Worm (Caenorhabditis elegans) whole organism, L1 larva: ENCODE results near the gene best-16.

ENCODE experiments used
- C16A3.4 ChIP-seq: fragments of 150-350 bp; optimal IDR thresholded peaks from 2 replicates; lab custom pipeline; 2014; ENCODE audit warnings: missing biosample characterization, missing genetic modification characterization
- F16B12.6 ChIP-seq: fragments of 150-350 bp; optimal IDR thresholded peaks from 2 replicates; lab custom pipeline; 2014; ENCODE audit warnings: missing biosample characterization, missing genetic modification characterization
- ceh-82 ChIP-seq, 3 experiments: fragments of 150-350 bp in 1 of 3; sonication (generic microtip) in 2 of 3; optimal IDR thresholded peaks; 2 replicates each; lab custom pipeline; 2014 to 2017; ENCODE audit warnings: missing biosample characterization in 3 of 3, missing genetic modification characterization in 3 of 3
- dpl-1 ChIP-seq, 3 experiments: fragments of 150-350 bp in 2 of 3; sonication (generic microtip) in 1 of 3; optimal IDR thresholded peaks; 2 replicates each; lab custom pipeline; 2014 to 2017; ENCODE audit warnings: missing biosample characterization in 3 of 3, missing genetic modification characterization in 3 of 3, missing genetic modification reagents in 3 of 3
- efl-1 ChIP-seq, 4 experiments: fragments of 150-350 bp; optimal IDR thresholded peaks in 3 of 4; peaks in 1 of 4; 1 replicate in 1 of 4; 2 replicates in 3 of 4; lab custom pipeline; 2014; ENCODE audit warnings: missing biosample characterization in 2 of 4, missing genetic modification characterization in 2 of 4, missing genetic modification reagents in 2 of 4
- egl-27 ChIP-seq, 2 experiments: fragments of 150-350 bp in 1 of 2; sonication (generic microtip); optimal IDR thresholded peaks; 3 replicates each; lab custom pipeline; 2017 to 2018; ENCODE audit warnings: missing biosample characterization in 2 of 2, missing genetic modification characterization in 2 of 2, missing genetic modification reagents in 2 of 2
- fkh-8 ChIP-seq: sonication (generic microtip); optimal IDR thresholded peaks from 2 replicates; lab custom pipeline; 2016; ENCODE audit warnings: mild to moderate bottlenecking, missing genetic modification characterization, missing compliant biosample characterization
- grh-1 ChIP-seq: fragments of 200-800 bp; sonication (Bioruptor generic); IDR thresholded peaks from 2 replicates; pipeline ENCODE4 v1.3.6; 2022; ENCODE audit warnings: missing genetic modification reagents, missing genetic modification characterization, missing compliant biosample characterization
- hpl-2 ChIP-seq: fragments of 150-350 bp; optimal IDR thresholded peaks from 2 replicates; lab custom pipeline; 2014; ENCODE audit warnings: missing biosample characterization, missing genetic modification reagents, missing genetic modification characterization
- lin-14 ChIP-seq: fragments of 200-800 bp; sonication (Bioruptor generic); optimal IDR thresholded peaks from 2 replicates; lab custom pipeline; 2018; ENCODE audit warnings: mild to moderate bottlenecking, missing genetic modification characterization, moderate library complexity, missing compliant biosample characterization
- lin-15B ChIP-seq: fragments of 150-350 bp; sonication (generic microtip); optimal IDR thresholded peaks from 3 replicates; lab custom pipeline; 2014; ENCODE audit warnings: missing biosample characterization, missing genetic modification characterization
- lin-35 ChIP-seq, 2 experiments: fragments of 150-350 bp; optimal IDR thresholded peaks; 2 replicates each; lab custom pipeline; 2014; ENCODE audit warnings: missing biosample characterization in 2 of 2, missing genetic modification characterization in 2 of 2, missing genetic modification reagents in 2 of 2
- lin-39 ChIP-seq: fragments of 150-350 bp; optimal IDR thresholded peaks from 2 replicates; lab custom pipeline; 2014; ENCODE audit warnings: missing biosample characterization, missing genetic modification reagents, missing genetic modification characterization
- lir-3 ChIP-seq: sonication (generic microtip); optimal IDR thresholded peaks from 2 replicates; lab custom pipeline; 2016; ENCODE audit warnings: mild to moderate bottlenecking, missing genetic modification characterization, moderate library complexity, missing compliant biosample characterization; ENCODE audit not compliant: poor library complexity
- lsy-2 ChIP-seq, 2 experiments: fragments of 150-350 bp; optimal IDR thresholded peaks; 2 replicates each; lab custom pipeline; 2014; ENCODE audit warnings: missing biosample characterization in 2 of 2, missing genetic modification characterization in 2 of 2
- mdl-1 ChIP-seq, 2 experiments: fragments of 150-350 bp; optimal IDR thresholded peaks; 2 replicates each; lab custom pipeline; 2014 to 2017; ENCODE audit warnings: missing biosample characterization in 2 of 2, missing genetic modification characterization in 2 of 2, inconsistent platforms in 1 of 2
- nhr-19 ChIP-seq: fragments of 200-800 bp; sonication (Bioruptor generic); conservative IDR thresholded peaks from 2 replicates; pipeline ENCODE4 v1.3.6; 2022; ENCODE audit warnings: missing genetic modification characterization, missing compliant biosample characterization
- nhr-20 ChIP-seq: sonication (generic microtip); optimal IDR thresholded peaks from 2 replicates; lab custom pipeline; 2016; ENCODE audit warnings: mild to moderate bottlenecking, missing genetic modification characterization, missing compliant biosample characterization
- nhr-85 ChIP-seq: sonication (generic microtip); peaks from one replicate; lab custom pipeline; 2016; ENCODE audit warnings: missing genetic modification characterization, inconsistent platforms, missing compliant biosample characterization
- nhr-90 ChIP-seq: sonication (generic microtip); optimal IDR thresholded peaks from 2 replicates; lab custom pipeline; 2016; ENCODE audit warnings: mild to moderate bottlenecking, missing genetic modification characterization, missing compliant biosample characterization; ENCODE audit not compliant: poor library complexity
- pqm-1 ChIP-seq: sonication (generic microtip); optimal IDR thresholded peaks from 3 replicates; lab custom pipeline; 2017; ENCODE audit warnings: missing biosample characterization, missing genetic modification characterization
- rnt-1 ChIP-seq: sonication (generic microtip); optimal IDR thresholded peaks from 2 replicates; lab custom pipeline; 2016; ENCODE audit warnings: mild to moderate bottlenecking, missing genetic modification characterization, moderate library complexity, missing compliant biosample characterization
- swsn-7 ChIP-seq: sonication (generic microtip); optimal IDR thresholded peaks from 2 replicates; lab custom pipeline; 2016; ENCODE audit warnings: missing genetic modification characterization, missing compliant biosample characterization
- vab-15 ChIP-seq: sonication (generic microtip); optimal IDR thresholded peaks from 2 replicates; lab custom pipeline; 2017; ENCODE audit warnings: missing genotype, mild to moderate bottlenecking, missing genetic modification characterization, missing compliant biosample characterization
- xbp-1 ChIP-seq: sonication (generic microtip); optimal IDR thresholded peaks from 2 replicates; lab custom pipeline; 2016; ENCODE audit warnings: missing genetic modification characterization, missing compliant biosample characterization
- ztf-4 ChIP-seq: fragments of 150-350 bp; optimal IDR thresholded peaks from 2 replicates; lab custom pipeline; 2014; ENCODE audit warnings: missing biosample characterization, missing genetic modification characterization

Gene best-16

DNA sequence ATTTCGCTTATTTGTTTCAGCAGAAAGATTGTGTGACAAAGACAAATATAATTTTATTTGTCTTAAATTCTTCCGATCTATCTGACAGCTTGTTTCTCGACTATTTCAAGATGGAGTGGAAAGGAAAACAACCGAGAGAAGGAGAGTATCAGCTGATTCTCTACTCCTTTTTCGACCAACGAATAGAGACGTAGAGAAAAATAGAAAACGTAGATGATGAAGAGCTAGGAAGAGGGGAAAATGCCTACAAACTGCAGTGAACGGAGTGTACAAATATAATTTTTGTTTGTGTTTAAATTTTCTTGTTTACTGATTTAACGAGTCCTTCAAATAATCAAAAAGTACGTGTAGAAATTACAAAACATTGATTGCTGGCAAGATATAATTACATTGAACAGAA, 47.9 kb downstream of the best-16 start (continued):
- no peak for TF ChIP-seq ztf-4 (tag; lab: Kevin White, UChicago)
- TF ChIP-seq swsn-7: no peak
- TF ChIP-seq nhr-20 (tag; lab: Kevin White, UChicago): no peak
- peak; percentile 12 for TF ChIP-seq rnt-1 (tag; lab: Kevin White, UChicago)
- no peak for TF ChIP-seq nhr-19 (GFP tag; lab: Robert Waterston, UW)
- TF ChIP-seq nhr-85: peak; percentile 20
- TF ChIP-seq efl-1 (optimal IDR thresholded peaks at IDR 0.05; lab: Kevin White, UChicago): peak; percentile 10 to 14
- peak in 1 of 2 experiments; percentile 89 for TF ChIP-seq efl-1 (GFP tag; optimal IDR thresholded peaks at IDR 0.05 in 1 of 2; lab: Kevin White, UChicago)
- no peak for TF ChIP-seq pqm-1 (tag; lab: Kevin White, UChicago)
- peak in 1 of 2 experiments; percentile 69 for TF ChIP-seq lsy-2 (tag; optimal IDR thresholded peaks at IDR 0.05; lab: Kevin White, UChicago)
- TF ChIP-seq lin-15B (tag; lab: Kevin White, UChicago): no peak
- no peak for TF ChIP-seq grh-1 (GFP tag; lab: Robert Waterston, UW)
- no peak for TF ChIP-seq lir-3 (tag; lab: Kevin White, UChicago)
- TF ChIP-seq nhr-90 (tag; lab: Kevin White, UChicago): no peak
- TF ChIP-seq, all 84 proteins: peak for 10

ce11 chrIV:7144670-7145257, 50.9 kb downstream of the best-16 start, which contains the start of gene hecd-1:
TSS of gene hecd-1 (minus strand) at chrIV:7144720.
- TF ChIP-seq lin-35 (GFP tag; optimal IDR thresholded peaks at IDR 0.05; lab: Kevin White, UChicago): peak in 1 of 2 experiments; percentile 55
- TF ChIP-seq mdl-1 (tag; optimal IDR thresholded peaks at IDR 0.05; lab: Kevin White, UChicago): peak in 1 of 2 experiments; percentile 46
- TF ChIP-seq lin-15B (tag; lab: Kevin White, UChicago): peak; percentile 16
- peak; percentile 8 for TF ChIP-seq xbp-1 (tag; lab: Kevin White, UChicago)
- peak in 2 of 3 experiments; percentile 2 to 44 for TF ChIP-seq dpl-1 (GFP tag; optimal IDR thresholded peaks at IDR 0.05; lab: Kevin White, UChicago)
- TF ChIP-seq hpl-2 (GFP tag; lab: Kevin White, UChicago): no peak
- peak; percentile 26 for TF ChIP-seq fkh-8 (tag; lab: Kevin White, UChicago)
- peak in 1 of 2 experiments; percentile 29 for TF ChIP-seq efl-1 (optimal IDR thresholded peaks at IDR 0.05; lab: Kevin White, UChicago)
- TF ChIP-seq efl-1 (GFP tag; optimal IDR thresholded peaks at IDR 0.05 in 1 of 2; lab: Kevin White, UChicago): peak; percentile 32 to 83
- TF ChIP-seq lin-39 (tag; lab: Kevin White, UChicago): no peak
- TF ChIP-seq C16A3.4 (tag; lab: Kevin White, UChicago): peak; percentile 5
- TF ChIP-seq egl-27 (tag; optimal IDR thresholded peaks at IDR 0.05; lab: Kevin White, UChicago): no peak
- no peak for TF ChIP-seq nhr-19 (GFP tag; lab: Robert Waterston, UW)
- peak; percentile 26 for TF ChIP-seq F16B12.6 (tag; lab: Kevin White, UChicago)
- TF ChIP-seq lsy-2 (tag; optimal IDR thresholded peaks at IDR 0.05; lab: Kevin White, UChicago): peak in 1 of 2 experiments; percentile 49
- TF ChIP-seq vab-15 (tag; lab: Kevin White, UChicago): no peak
- peak; percentile 76 for TF ChIP-seq lin-14 (GFP tag; lab: Kevin White, UChicago)
- no peak for TF ChIP-seq ztf-4 (tag; lab: Kevin White, UChicago)
- TF ChIP-seq ceh-82 (tag; optimal IDR thresholded peaks at IDR 0.05; lab: Kevin White, UChicago): peak in 1 of 3 experiments; percentile 29
